Fruit fly (Drosophila melanogaster) whole organism, embryonic: ENCODE measurements around the gene slmb.

ENCODE experiments used
- CG10267 ChIP-seq: fragments of 200-800 bp; sonication (Bioruptor generic); optimal IDR thresholded peaks from 2 replicates; lab custom pipeline; 2018; ENCODE audit warnings: missing biosample characterization, mild to moderate bottlenecking, missing genetic modification characterization, moderate library complexity
- CG10321 ChIP-seq: fragments of 200-800 bp; sonication (Bioruptor generic); IDR thresholded peaks from 2 replicates; pipeline ENCODE4 v1.3.6; 2022; ENCODE audit warnings: missing biosample characterization, missing genetic modification characterization
- CG10979 ChIP-seq: fragments of 200-800 bp; sonication (Bioruptor generic); optimal IDR thresholded peaks from 2 replicates; lab custom pipeline; 2018; ENCODE audit warnings: missing biosample characterization, mild to moderate bottlenecking, missing genetic modification characterization, moderate library complexity
- CG11247 ChIP-seq: fragments of 200-800 bp; sonication (Bioruptor generic); IDR thresholded peaks from 2 replicates; pipeline ENCODE4 v1.3.6; 2022; ENCODE audit warnings: missing biosample characterization, missing genetic modification characterization
- CG12236 ChIP-seq: fragments of 200-800 bp; sonication (Bioruptor generic); optimal IDR thresholded peaks from 2 replicates; lab custom pipeline; 2016; ENCODE audit warnings: missing biosample characterization, missing genetic modification characterization
- CG12299 ChIP-seq: fragments of 200-800 bp; sonication (Bioruptor generic); optimal IDR thresholded peaks from 2 replicates; lab custom pipeline; 2018; ENCODE audit warnings: missing biosample characterization, mild to moderate bottlenecking, missing genetic modification characterization
- CG12744 ChIP-seq: fragments of 200-800 bp; sonication (Bioruptor generic); optimal IDR thresholded peaks from 2 replicates; lab custom pipeline; 2016; ENCODE audit warnings: missing biosample characterization, missing genetic modification characterization
- CG12769 ChIP-seq: fragments of 200-800 bp; sonication (Bioruptor generic); optimal IDR thresholded peaks from 2 replicates; lab custom pipeline; 2019; ENCODE audit warnings: missing biosample characterization, mild to moderate bottlenecking, missing genetic modification characterization, moderate library complexity
- CG14860 ChIP-seq: fragments of 200-800 bp; sonication (Bioruptor generic); IDR thresholded peaks from 3 replicates; pipeline ENCODE4 v1.3.6; 2022; ENCODE audit warnings: missing biosample characterization, missing genetic modification characterization; ENCODE audit not compliant: partially characterized antibody
- CG17328 ChIP-seq: fragments of 200-800 bp; sonication (Bioruptor generic); IDR thresholded peaks from 2 replicates; pipeline ENCODE4 v1.3.6; 2022; ENCODE audit warnings: missing biosample characterization, missing genetic modification characterization
- CG17612 ChIP-seq: fragments of 200-800 bp; sonication (Bioruptor generic); IDR thresholded peaks from 2 replicates; pipeline ENCODE4 v1.3.6; 2022; ENCODE audit warnings: missing biosample characterization, missing genetic modification characterization
- CG1792 ChIP-seq: fragments of 200-800 bp; sonication (Bioruptor generic); optimal IDR thresholded peaks from 2 replicates; lab custom pipeline; 2016; ENCODE audit warnings: missing biosample characterization, missing genetic modification characterization
- CG2129 ChIP-seq: fragments of 200-800 bp; sonication (Bioruptor generic); IDR thresholded peaks from 2 replicates; pipeline ENCODE4 v1.3.6; 2022; ENCODE audit warnings: missing biosample characterization, missing genetic modification characterization; ENCODE audit not compliant: partially characterized antibody
- CG2199 ChIP-seq: fragments of 200-800 bp; sonication (Bioruptor generic); IDR thresholded peaks from 3 replicates; pipeline ENCODE4 v1.3.6; 2022; ENCODE audit warnings: missing biosample characterization, missing genetic modification characterization
- CG34376 ChIP-seq: fragments of 200-800 bp; sonication (Bioruptor generic); optimal IDR thresholded peaks from 2 replicates; lab custom pipeline; 2018; ENCODE audit warnings: missing biosample characterization, mild to moderate bottlenecking, missing genetic modification characterization
- CG3995 ChIP-seq: fragments of 200-800 bp; sonication (Bioruptor generic); optimal IDR thresholded peaks from 3 replicates; lab custom pipeline; 2016; ENCODE audit warnings: missing biosample characterization, missing genetic modification characterization
- CG4328 ChIP-seq: fragments of 200-800 bp; sonication (Bioruptor generic); optimal IDR thresholded peaks from 3 replicates; lab custom pipeline; 2017; ENCODE audit warnings: missing biosample characterization, missing genetic modification reagents, missing genetic modification characterization
- CG6175 ChIP-seq: fragments of 200-800 bp; sonication (Bioruptor generic); IDR thresholded peaks from 3 replicates; pipeline ENCODE4 v1.3.6; 2022; ENCODE audit warnings: missing biosample characterization, missing genetic modification characterization
- CG7928 ChIP-seq: fragments of 200-800 bp; sonication (Bioruptor generic); optimal IDR thresholded peaks from 2 replicates; lab custom pipeline; 2017; ENCODE audit warnings: missing biosample characterization, mild to moderate bottlenecking, missing genetic modification characterization
- CG7963 ChIP-seq: fragments of 200-800 bp; sonication (Bioruptor generic); IDR thresholded peaks from 3 replicates; pipeline ENCODE4 v1.3.6; 2022; ENCODE audit warnings: missing biosample characterization, missing genetic modification characterization; ENCODE audit not compliant: partially characterized antibody
- D ChIP-seq, 2 experiments: fragments of 200-800 bp in 1 of 2; fragments of >200 bp in 1 of 2; sonication (Bioruptor generic) in 1 of 2; optimal IDR thresholded peaks; 2 replicates in 1 of 2; 3 replicates in 1 of 2; lab custom pipeline; 2017; ENCODE audit warnings: mild to moderate bottlenecking in 1 of 2, missing biosample characterization in 1 of 2, missing genetic modification characterization in 1 of 2, missing genetic modification reagents in 1 of 2
- Dad ChIP-seq: fragments of 200-800 bp; sonication (Bioruptor generic); optimal IDR thresholded peaks from 3 replicates; lab custom pipeline; 2016; ENCODE audit warnings: missing biosample characterization, missing genetic modification characterization
- Dip3 ChIP-seq: fragments of 200-800 bp; sonication (Bioruptor generic); optimal IDR thresholded peaks from 3 replicates; lab custom pipeline; 2016; ENCODE audit warnings: missing biosample characterization, missing genetic modification characterization
- Doc3 ChIP-seq: fragments of 200-800 bp; sonication (Bioruptor generic); IDR thresholded peaks from 3 replicates; pipeline ENCODE4 v1.3.6; 2022; ENCODE audit warnings: missing biosample characterization, missing genetic modification characterization; ENCODE audit not compliant: partially characterized antibody
- Fer2 ChIP-seq: fragments of 200-800 bp; sonication (Bioruptor generic); optimal IDR thresholded peaks from 2 replicates; lab custom pipeline; 2018; ENCODE audit warnings: missing biosample characterization, mild to moderate bottlenecking, missing genetic modification characterization, moderate library complexity
- H2.0 ChIP-seq: fragments of 200-800 bp; sonication (Bioruptor generic); IDR thresholded peaks from 2 replicates; pipeline ENCODE4 v1.3.6; 2022; ENCODE audit warnings: missing biosample characterization, missing genetic modification characterization
- Nf-YC ChIP-seq: fragments of 200-800 bp; optimal IDR thresholded peaks from 3 replicates; lab custom pipeline; 2019; ENCODE audit warnings: missing biosample characterization, mild to moderate bottlenecking, missing genetic modification characterization, moderate library complexity
- Oli ChIP-seq: fragments of 200-800 bp; sonication (Bioruptor generic); optimal IDR thresholded peaks from 2 replicates; lab custom pipeline; 2018; ENCODE audit warnings: missing biosample characterization, mild to moderate bottlenecking, missing genetic modification characterization, moderate library complexity
- PHDP ChIP-seq: fragments of 200-800 bp; sonication (Bioruptor generic); optimal IDR thresholded peaks from 3 replicates; lab custom pipeline; 2018; ENCODE audit warnings: missing biosample characterization, mild to moderate bottlenecking, missing genetic modification characterization, moderate library complexity
- Six4 ChIP-seq: fragments of 200-800 bp; sonication (Bioruptor generic); optimal IDR thresholded peaks from 2 replicates; lab custom pipeline; 2016; ENCODE audit warnings: missing biosample characterization, missing genetic modification characterization
- ase ChIP-seq: fragments of 200-800 bp; sonication (Bioruptor generic); IDR thresholded peaks from 3 replicates; pipeline ENCODE4 v1.3.6; 2022; ENCODE audit warnings: missing biosample characterization, missing genetic modification characterization
- ci ChIP-seq: fragments of 200-800 bp; sonication (Bioruptor generic); IDR thresholded peaks from 3 replicates; pipeline ENCODE4 v1.3.6; 2022; ENCODE audit warnings: missing biosample characterization, missing genetic modification characterization
- cwo ChIP-seq: fragments of 200-800 bp; sonication (Bioruptor generic); optimal IDR thresholded peaks from 3 replicates; lab custom pipeline; 2017; ENCODE audit warnings: missing biosample characterization, missing genetic modification characterization, mild to moderate bottlenecking, moderate library complexity, missing genetic modification reagents
- dmrt99B ChIP-seq: fragments of 200-800 bp; sonication (Bioruptor generic); optimal IDR thresholded peaks from 2 replicates; lab custom pipeline; 2018; ENCODE audit warnings: missing biosample characterization, mild to moderate bottlenecking, missing genetic modification characterization, moderate library complexity
- emc ChIP-seq: fragments of 200-800 bp; sonication (Bioruptor generic); optimal IDR thresholded peaks from 2 replicates; lab custom pipeline; 2016; ENCODE audit warnings: missing biosample characterization, missing genetic modification characterization
- en ChIP-seq: fragments of 200-800 bp; sonication (Bioruptor generic); optimal IDR thresholded peaks from 2 replicates; lab custom pipeline; 2016; ENCODE audit warnings: missing biosample characterization, missing genetic modification characterization
- eve ChIP-seq, 2 experiments: fragments of >200 bp; optimal IDR thresholded peaks; 2 replicates each; lab custom pipeline; 2017; ENCODE audit warnings: missing biosample characterization in 2 of 2, missing genetic modification characterization in 2 of 2
- lbe ChIP-seq: fragments of 200-800 bp; sonication (Bioruptor generic); optimal IDR thresholded peaks from 2 replicates; lab custom pipeline; 2016; ENCODE audit warnings: missing biosample characterization, mild to moderate bottlenecking, missing genetic modification characterization
- luna ChIP-seq: fragments of 200-800 bp; sonication (Bioruptor generic); optimal IDR thresholded peaks from 2 replicates; lab custom pipeline; 2016; ENCODE audit warnings: missing biosample characterization, missing genetic modification characterization
- maf-S ChIP-seq: fragments of 200-800 bp; sonication (Bioruptor generic); optimal IDR thresholded peaks from 2 replicates; lab custom pipeline; 2016; ENCODE audit warnings: missing biosample characterization, missing genetic modification characterization
- mam ChIP-seq: fragments of 200-800 bp; sonication (Bioruptor generic); optimal IDR thresholded peaks from 3 replicates; lab custom pipeline; 2016; ENCODE audit warnings: missing biosample characterization, missing genetic modification characterization
- mld ChIP-seq: fragments of 200-800 bp; sonication (Bioruptor generic); IDR thresholded peaks from 3 replicates; pipeline ENCODE4 v1.3.6; 2022; ENCODE audit warnings: missing biosample characterization, missing genetic modification characterization; ENCODE audit not compliant: partially characterized antibody
- org-1 ChIP-seq: fragments of 200-800 bp; sonication (Bioruptor generic); optimal IDR thresholded peaks from 2 replicates; lab custom pipeline; 2017; ENCODE audit warnings: missing biosample characterization, missing genetic modification characterization
- phol ChIP-seq: fragments of 200-800 bp; sonication (Bioruptor generic); optimal IDR thresholded peaks from 3 replicates; lab custom pipeline; 2018; ENCODE audit warnings: missing biosample characterization, mild to moderate bottlenecking, missing genetic modification characterization, moderate library complexity
- sisA ChIP-seq: fragments of 200-800 bp; sonication (Bioruptor generic); IDR thresholded peaks from 2 replicates; pipeline ENCODE4 v1.3.6; 2022; ENCODE audit warnings: missing biosample characterization, missing genetic modification characterization
- stwl ChIP-seq: fragments of 200-800 bp; sonication (Bioruptor generic); optimal IDR thresholded peaks from 3 replicates; lab custom pipeline; 2018; ENCODE audit warnings: missing biosample characterization, mild to moderate bottlenecking, missing genetic modification characterization, moderate library complexity
- trem ChIP-seq: fragments of 200-800 bp; optimal IDR thresholded peaks from 3 replicates; lab custom pipeline; 2019; ENCODE audit warnings: missing biosample characterization, mild to moderate bottlenecking, missing genetic modification characterization, moderate library complexity
- tx ChIP-seq: fragments of 200-800 bp; sonication (Bioruptor generic); optimal IDR thresholded peaks from 2 replicates; lab custom pipeline; 2016; ENCODE audit warnings: missing biosample characterization, missing genetic modification characterization
- usp ChIP-seq: fragments of >200 bp; optimal IDR thresholded peaks from 2 replicates; lab custom pipeline; 2017; ENCODE audit warnings: missing biosample characterization, missing genetic modification characterization

The slmb gene

DNA sequence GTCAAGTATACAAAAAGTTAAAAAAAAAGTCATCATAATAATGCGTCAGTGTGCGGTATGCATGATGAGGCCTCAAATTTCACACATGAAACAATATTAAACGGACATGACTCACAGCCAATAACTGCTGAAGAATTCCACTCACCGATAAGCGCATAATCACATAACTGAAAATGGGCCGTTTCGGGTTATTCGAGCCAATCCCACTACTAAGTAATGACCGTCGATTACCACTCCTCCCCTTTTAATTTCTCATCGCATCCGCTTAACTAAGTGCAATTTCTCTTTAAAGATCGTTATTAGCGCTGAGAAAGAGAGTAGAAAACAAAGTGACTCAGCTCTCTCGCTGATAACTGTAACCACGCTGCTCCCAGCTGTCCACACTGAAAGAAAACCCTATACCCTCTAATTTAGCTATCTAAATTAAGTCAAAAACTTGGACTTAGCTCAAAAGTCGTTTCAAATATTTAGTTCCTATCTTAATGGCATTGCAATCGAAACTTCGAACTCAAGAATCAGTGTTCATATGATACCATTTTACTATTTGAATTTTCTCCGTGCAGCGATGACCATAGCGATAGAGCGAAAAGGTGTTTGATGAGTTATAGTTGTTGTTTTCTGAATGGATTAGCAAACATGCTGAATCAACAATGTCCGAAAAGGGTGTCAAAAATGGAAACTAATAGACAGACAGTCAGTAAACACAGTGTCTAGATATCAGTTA is 14.4 kb downstream of the slmb start (continued):
- TF ChIP-seq Doc3 (GFP tag; lab: Robert Waterston, UW) (no peak), Nf-YC (tag; lab: Kevin White, UChicago) (peak; percentile 86), dmrt99B (tag; lab: Kevin White, UChicago) (peak; percentile 90), trem (tag; lab: Kevin White, UChicago) (peak; percentile 86), CG2129 (no peak), CG4328 (no peak), cwo (GFP tag; lab: Kevin White, UChicago) (peak; percentile 49), CG10267 (tag; lab: Kevin White, UChicago) (peak; percentile 57), H2.0 (GFP tag; lab: Robert Waterston, UW) (peak; percentile 83), maf-S (peak; percentile 85), CG10979 (tag; lab: Kevin White, UChicago) (peak; percentile 85), phol (peak; percentile 79), CG17612 (GFP tag; lab: Robert Waterston, UW) (peak; percentile 36; the same call in 1 of the 2 replicates), PHDP (tag; lab: Kevin White, UChicago) (peak; percentile 93), CG34376 (no peak), CG3995 (GFP tag; lab: Kevin White, UChicago) (peak; percentile 39), usp (GFP tag; lab: Kevin White, UChicago) (no peak), ase (GFP tag; lab: Robert Waterston, UW) (peak; percentile 86), CG12769 (tag; lab: Kevin White, UChicago) (peak; percentile 94), D (optimal IDR thresholded peaks at IDR 0.05; lab: Kevin White, UChicago) (no peak), D (GFP tag; optimal IDR thresholded peaks at IDR 0.05; lab: Kevin White, UChicago) (peak; percentile 60), sisA (GFP tag; lab: Robert Waterston, UW) (peak; percentile 80), lbe (GFP tag; lab: Kevin White, UChicago) (peak; percentile 52), org-1 (GFP tag; lab: Kevin White, UChicago) (peak; percentile 89), Six4 (GFP tag; lab: Kevin White, UChicago) (peak; percentile 63), en (GFP tag; lab: Kevin White, UChicago) (peak; percentile 79), Dip3 (GFP tag; lab: Kevin White, UChicago) (peak; percentile 87), CG12236 (GFP tag; lab: Kevin White, UChicago) (peak; percentile 88), CG11247 (GFP tag; lab: Robert Waterston, UW) (peak; percentile 81), Oli (tag; lab: Kevin White, UChicago) (peak; percentile 90), mam (GFP tag; lab: Kevin White, UChicago) (peak; percentile 87), CG6175 (peak; percentile 46; the same call in 1 of the 3 replicates), CG2199 (GFP tag; lab: Robert Waterston, UW) (peak; percentile 70; the same call in 1 of the 3 replicates), CG7963 (GFP tag; lab: Robert Waterston, UW) (no peak), emc (GFP tag; lab: Kevin White, UChicago) (no peak), Fer2 (tag; lab: Kevin White, UChicago) (peak; percentile 7), CG14860 (GFP tag; lab: Robert Waterston, UW) (no peak), tx (GFP tag; lab: Kevin White, UChicago) (peak; percentile 85), CG7928 (GFP tag; lab: Kevin White, UChicago) (peak; percentile 35), stwl (tag; lab: Kevin White, UChicago) (peak; percentile 15), ci (peak; percentile 94), CG12299 (tag; lab: Kevin White, UChicago) (peak; percentile 78), CG10321 (GFP tag; lab: Robert Waterston, UW) (peak; percentile 52), luna (GFP tag; lab: Kevin White, UChicago) (peak; percentile 80), CG1792 (GFP tag; lab: Kevin White, UChicago) (peak; percentile 91), CG12744 (GFP tag; lab: Kevin White, UChicago) (peak; percentile 92), eve (GFP tag; optimal IDR thresholded peaks at IDR 0.05; lab: Kevin White, UChicago) (no peak), Dad (GFP tag; lab: Kevin White, UChicago) (peak; percentile 72), mld (GFP tag; lab: Robert Waterston, UW) (no peak), CG17328 (peak; percentile 89)
